Fruit fly (Drosophila melanogaster) whole organism, prepupa: Measurements from ENCODE around the gene Jwa.

Source experiments
- CG10631 ChIP-seq: fragments of 200-800 bp; sonication (Bioruptor generic); optimal IDR thresholded peaks from 2 replicates; lab custom pipeline; 2016; ENCODE audit warnings: missing biosample characterization, missing genetic modification characterization
- CG10669 ChIP-seq: fragments of 200-800 bp; sonication (Bioruptor generic); optimal IDR thresholded peaks from 3 replicates; lab custom pipeline; 2018; ENCODE audit warnings: missing biosample characterization, mild to moderate bottlenecking, missing genetic modification characterization, moderate library complexity
- CG11294 ChIP-seq: fragments of 200-800 bp; sonication (Bioruptor generic); IDR thresholded peaks from 2 replicates; pipeline ENCODE4 v1.3.6; 2022; ENCODE audit warnings: missing biosample characterization, missing genetic modification characterization
- CG11762 ChIP-seq: fragments of 200-800 bp; sonication (Bioruptor generic); optimal IDR thresholded peaks from 3 replicates; lab custom pipeline; 2016; ENCODE audit warnings: missing biosample characterization, missing genetic modification characterization; ENCODE audit not compliant: insufficient read depth
- CG11902 ChIP-seq: fragments of 200-800 bp; sonication (Bioruptor generic); optimal IDR thresholded peaks from 3 replicates; lab custom pipeline; 2016; ENCODE audit warnings: missing biosample characterization, missing genetic modification characterization
- CG1621 ChIP-seq: fragments of 200-800 bp; sonication (Bioruptor generic); optimal IDR thresholded peaks from 3 replicates; lab custom pipeline; 2018; ENCODE audit warnings: missing biosample characterization, mild to moderate bottlenecking, missing genetic modification characterization
- CG16779 ChIP-seq: fragments of 200-800 bp; sonication (Bioruptor generic); optimal IDR thresholded peaks from 3 replicates; lab custom pipeline; 2017; ENCODE audit warnings: missing biosample characterization, mild to moderate bottlenecking, missing genetic modification characterization
- CG3032 ChIP-seq: fragments of 200-800 bp; optimal IDR thresholded peaks from 2 replicates; lab custom pipeline; 2019; ENCODE audit warnings: missing biosample characterization, mild to moderate bottlenecking, missing genetic modification characterization, moderate library complexity
- CG31627 ChIP-seq: fragments of 200-800 bp; sonication (Bioruptor generic); optimal IDR thresholded peaks from 3 replicates; lab custom pipeline; 2016; ENCODE audit warnings: missing biosample characterization, missing genetic modification characterization
- CG32006 ChIP-seq: fragments of 200-800 bp; sonication (Bioruptor generic); optimal IDR thresholded peaks from 3 replicates; lab custom pipeline; 2017; ENCODE audit warnings: missing biosample characterization, mild to moderate bottlenecking, missing genetic modification characterization
- CG34406 ChIP-seq: fragments of 200-800 bp; sonication (Bioruptor generic); optimal IDR thresholded peaks from 3 replicates; lab custom pipeline; 2016; ENCODE audit warnings: missing biosample characterization, missing genetic modification characterization
- CG3919 ChIP-seq: fragments of 200-800 bp; sonication (Bioruptor generic); optimal IDR thresholded peaks from 3 replicates; lab custom pipeline; 2016; ENCODE audit warnings: missing biosample characterization, missing genetic modification characterization
- CG4318 ChIP-seq: fragments of 200-800 bp; sonication (Bioruptor generic); optimal IDR thresholded peaks from 3 replicates; lab custom pipeline; 2017; ENCODE audit warnings: missing biosample characterization, mild to moderate bottlenecking, missing genetic modification characterization
- CG6163 ChIP-seq: fragments of 200-800 bp; sonication (Bioruptor generic); IDR thresholded peaks from 3 replicates; pipeline ENCODE4 v1.3.6; 2022; ENCODE audit warnings: missing biosample characterization, missing genetic modification characterization
- CG6276 ChIP-seq: fragments of 200-800 bp; sonication (Bioruptor generic); optimal IDR thresholded peaks from 2 replicates; lab custom pipeline; 2017; ENCODE audit warnings: missing biosample characterization, mild to moderate bottlenecking, missing genetic modification characterization
- CG6792 ChIP-seq: fragments of 200-800 bp; sonication (Bioruptor generic); optimal IDR thresholded peaks from 3 replicates; lab custom pipeline; 2016; ENCODE audit warnings: missing biosample characterization, missing genetic modification characterization
- CG6808 ChIP-seq: fragments of 200-800 bp; sonication (Bioruptor generic); optimal IDR thresholded peaks from 3 replicates; lab custom pipeline; 2017; ENCODE audit warnings: missing biosample characterization, missing genetic modification characterization, mild to moderate bottlenecking, moderate library complexity, missing genetic modification reagents
- CG6854 ChIP-seq: fragments of 200-800 bp; sonication (Bioruptor generic); optimal IDR thresholded peaks from 2 replicates; lab custom pipeline; 2017; ENCODE audit warnings: missing biosample characterization, mild to moderate bottlenecking, missing genetic modification characterization
- CG8119 ChIP-seq: fragments of 200-800 bp; sonication (Bioruptor generic); IDR thresholded peaks from 3 replicates; pipeline ENCODE4 v1.3.6; 2022; ENCODE audit warnings: missing biosample characterization, missing genetic modification characterization
- CG8632 ChIP-seq: fragments of 200-800 bp; sonication (Bioruptor generic); optimal IDR thresholded peaks from 3 replicates; lab custom pipeline; 2016; ENCODE audit warnings: missing biosample characterization, missing genetic modification characterization
- Eip75B ChIP-seq: fragments of 200-800 bp; sonication (Bioruptor generic); optimal IDR thresholded peaks from 3 replicates; lab custom pipeline; 2016; ENCODE audit warnings: missing biosample characterization, missing genetic modification characterization
- Eip78C ChIP-seq: fragments of 200-800 bp; sonication (Bioruptor generic); peaks from one replicate; lab custom pipeline; 2016; ENCODE audit warnings: missing biosample characterization, missing genetic modification characterization
- Eip93F ChIP-seq: fragments of 200-800 bp; sonication (Bioruptor generic); optimal IDR thresholded peaks from 2 replicates; lab custom pipeline; 2016; ENCODE audit warnings: missing biosample characterization, mild to moderate bottlenecking, missing genetic modification characterization
- Ets21C ChIP-seq: fragments of 200-800 bp; sonication (Bioruptor generic); optimal IDR thresholded peaks from 3 replicates; lab custom pipeline; 2016; ENCODE audit warnings: missing biosample characterization, missing genetic modification characterization
- Ets96B ChIP-seq: fragments of 200-800 bp; optimal IDR thresholded peaks from 2 replicates; lab custom pipeline; 2019; ENCODE audit warnings: missing biosample characterization, mild to moderate bottlenecking, missing genetic modification characterization, moderate library complexity
- Gug ChIP-seq: fragments of 200-800 bp; sonication (Bioruptor generic); IDR thresholded peaks from 2 replicates; pipeline ENCODE4 v1.3.6; 2022; ENCODE audit warnings: missing biosample characterization, missing genetic modification characterization
- Hr38 ChIP-seq: sonication (Bioruptor generic); optimal IDR thresholded peaks from 2 replicates; lab custom pipeline; 2016; ENCODE audit warnings: missing biosample characterization, missing genetic modification characterization
- Hr4 ChIP-seq: fragments of 200-800 bp; sonication (Bioruptor generic); optimal IDR thresholded peaks from 3 replicates; lab custom pipeline; 2016; ENCODE audit warnings: missing biosample characterization, missing genetic modification characterization
- Lpt ChIP-seq: fragments of 200-800 bp; sonication (Bioruptor generic); optimal IDR thresholded peaks from 3 replicates; lab custom pipeline; 2016; ENCODE audit warnings: missing biosample characterization, missing genetic modification characterization
- Met ChIP-seq: fragments of 200-800 bp; sonication (Bioruptor generic); optimal IDR thresholded peaks from 3 replicates; lab custom pipeline; 2016; ENCODE audit warnings: missing biosample characterization, missing genetic modification characterization
- OdsH ChIP-seq: fragments of 200-800 bp; sonication (Bioruptor generic); optimal IDR thresholded peaks from 3 replicates; lab custom pipeline; 2016; ENCODE audit warnings: missing biosample characterization, missing genetic modification characterization
- Sox14 ChIP-seq: fragments of 200-800 bp; sonication (Bioruptor generic); optimal IDR thresholded peaks from 3 replicates; lab custom pipeline; 2016; ENCODE audit warnings: missing biosample characterization, missing genetic modification characterization
- Sox15 ChIP-seq: fragments of 200-800 bp; sonication (Bioruptor generic); optimal IDR thresholded peaks from 3 replicates; lab custom pipeline; 2016; ENCODE audit warnings: missing biosample characterization, missing genetic modification characterization
- achi ChIP-seq: fragments of 200-800 bp; sonication (Bioruptor generic); optimal IDR thresholded peaks from 3 replicates; lab custom pipeline; 2016; ENCODE audit warnings: missing biosample characterization, missing genetic modification characterization
- cyc ChIP-seq: fragments of 200-800 bp; sonication (Bioruptor generic); optimal IDR thresholded peaks from 3 replicates; lab custom pipeline; 2016; ENCODE audit warnings: missing biosample characterization, missing genetic modification characterization
- dac ChIP-seq: fragments of 200-800 bp; sonication (Bioruptor generic); optimal IDR thresholded peaks from 2 replicates; lab custom pipeline; 2017; ENCODE audit warnings: missing biosample characterization, mild to moderate bottlenecking, missing genetic modification characterization
- dsx ChIP-seq: fragments of 200-800 bp; optimal IDR thresholded peaks from 3 replicates; lab custom pipeline; 2019; ENCODE audit warnings: missing biosample characterization, mild to moderate bottlenecking, missing genetic modification characterization, moderate library complexity; ENCODE audit not compliant: poor library complexity, severe bottlenecking
- eg ChIP-seq: fragments of 200-800 bp; sonication (Bioruptor generic); IDR thresholded peaks from 3 replicates; pipeline ENCODE4 v1.3.6; 2022; ENCODE audit warnings: missing biosample characterization, missing genetic modification characterization
- esn ChIP-seq: fragments of 200-800 bp; sonication (Bioruptor generic); optimal IDR thresholded peaks from 2 replicates; lab custom pipeline; 2016; ENCODE audit warnings: missing biosample characterization, mild to moderate bottlenecking, missing genetic modification characterization, moderate library complexity
- fd59A ChIP-seq: fragments of 200-800 bp; sonication (Bioruptor generic); optimal IDR thresholded peaks from 2 replicates; lab custom pipeline; 2017; ENCODE audit warnings: missing biosample characterization, mild to moderate bottlenecking, missing genetic modification characterization, missing genetic modification reagents
- fd85E ChIP-seq: fragments of 200-800 bp; sonication (Bioruptor generic); optimal IDR thresholded peaks from 3 replicates; lab custom pipeline; 2016; ENCODE audit warnings: missing biosample characterization, missing genetic modification characterization
- fkh ChIP-seq: fragments of 200-800 bp; sonication (Bioruptor generic); optimal IDR thresholded peaks from 3 replicates; lab custom pipeline; 2017; ENCODE audit warnings: missing biosample characterization, mild to moderate bottlenecking, missing genetic modification characterization, moderate library complexity
- lz ChIP-seq: fragments of 200-800 bp; sonication (Bioruptor generic); optimal IDR thresholded peaks from 3 replicates; lab custom pipeline; 2016; ENCODE audit warnings: missing biosample characterization, missing genetic modification characterization
- net ChIP-seq: fragments of 200-800 bp; sonication (Bioruptor generic); optimal IDR thresholded peaks from 3 replicates; lab custom pipeline; 2016; ENCODE audit warnings: missing biosample characterization, missing genetic modification characterization
- pdm3 ChIP-seq: fragments of 200-800 bp; sonication (Bioruptor generic); optimal IDR thresholded peaks from 3 replicates; lab custom pipeline; 2016; ENCODE audit warnings: missing biosample characterization, missing genetic modification characterization
- salr ChIP-seq, 2 experiments: fragments of 200-800 bp; sonication (Bioruptor generic); optimal IDR thresholded peaks; 3 replicates each; lab custom pipeline; 2016 to 2018; ENCODE audit warnings: missing biosample characterization in 2 of 2, missing genetic modification characterization in 2 of 2, mild to moderate bottlenecking in 1 of 2
- spab ChIP-seq: fragments of 200-800 bp; sonication (Bioruptor generic); optimal IDR thresholded peaks from 2 replicates; lab custom pipeline; 2017; ENCODE audit warnings: missing biosample characterization, mild to moderate bottlenecking, missing genetic modification characterization, missing genetic modification reagents
- svp ChIP-seq: fragments of 200-800 bp; sonication (Bioruptor generic); peaks from one replicate; lab custom pipeline; 2016; ENCODE audit warnings: missing biosample characterization, missing genetic modification characterization
- vri ChIP-seq: fragments of 200-800 bp; sonication (Bioruptor generic); optimal IDR thresholded peaks from 3 replicates; lab custom pipeline; 2016; ENCODE audit warnings: missing biosample characterization, mild to moderate bottlenecking, missing genetic modification characterization

The Jwa gene

DNA sequence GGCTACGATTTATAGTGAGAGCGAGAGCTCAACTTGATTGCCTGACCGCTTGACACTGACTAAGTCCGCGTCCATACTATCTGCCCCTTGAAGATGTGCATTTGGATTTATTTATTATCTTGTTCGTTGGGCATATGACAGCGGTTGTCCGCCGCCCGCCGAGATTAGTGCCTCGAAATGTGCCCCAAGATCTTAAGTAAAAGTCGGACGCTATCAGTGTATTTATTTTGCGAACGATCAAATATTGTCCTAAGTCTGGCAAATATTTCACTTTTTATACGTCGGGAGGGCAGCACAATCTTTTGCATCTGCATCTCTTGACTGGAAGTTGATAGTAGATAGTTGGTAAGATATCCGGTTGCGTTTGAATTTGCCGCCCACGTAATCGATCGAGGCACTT, 8.2 kb upstream of the Jwa start, which contains the start of gene Irk3:
Gene Irk3 (minus strand): TSS at position 63 of the 400 bp plus-strand sequence.
- TF ChIP-seq CG6808: no peak

DNA sequence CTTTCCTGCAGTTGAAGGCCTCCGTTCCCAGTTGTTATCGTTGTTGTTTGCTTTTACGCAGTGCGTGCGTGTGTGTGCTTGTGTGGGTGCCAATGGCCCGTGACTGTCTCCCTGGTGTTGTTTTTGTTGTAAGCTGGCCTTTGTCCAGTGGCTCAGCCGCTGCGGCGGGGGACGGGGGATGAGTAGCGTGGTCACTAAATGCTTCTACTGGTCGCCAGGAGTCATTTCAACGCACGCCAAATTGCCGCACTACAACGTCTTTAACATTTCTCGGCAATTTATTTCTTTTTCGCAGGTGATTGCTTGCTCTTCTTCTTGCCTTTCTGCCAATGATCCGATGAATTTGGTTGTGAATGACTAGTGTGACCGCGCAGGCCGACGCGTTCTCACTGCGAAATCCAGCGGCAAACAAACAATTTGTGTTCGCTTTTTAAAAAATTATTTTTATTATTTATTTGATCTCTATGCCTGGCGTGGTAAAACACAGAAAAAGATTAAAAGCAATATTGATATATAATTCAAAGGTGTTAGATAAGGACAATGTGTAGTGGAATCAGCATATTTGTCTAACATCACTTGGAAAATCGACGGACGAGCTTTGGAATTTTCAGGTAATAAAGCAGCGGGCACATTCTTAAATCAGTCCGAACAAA, 2.9 kb upstream of the Jwa start, which contains the start of the genes Faf2 and Grip71:
Gene Faf2 (minus strand): TSS at position 450 of the 653 bp plus-strand sequence.
Gene Grip71 (plus strand): TSS at position 608 of the 653 bp plus-strand sequence.
- peak; percentile 80 for TF ChIP-seq achi (GFP tag; lab: Kevin White, UChicago)
- peak; percentile 78 for TF ChIP-seq CG8119 (GFP tag; lab: Robert Waterston, UW)
- peak; percentile 77 for TF ChIP-seq CG10669 (GFP tag; lab: Kevin White, UChicago)
- peak; percentile 90 for TF ChIP-seq OdsH (GFP tag; lab: Kevin White, UChicago)
- peak; percentile 87 for TF ChIP-seq CG4318
- TF ChIP-seq lz (GFP tag; lab: Kevin White, UChicago): peak; percentile 85
- TF ChIP-seq CG1621 (tag; lab: Kevin White, UChicago): peak; percentile 68
- TF ChIP-seq CG3919 (GFP tag; lab: Kevin White, UChicago): peak; percentile 82
- peak; percentile 89 for TF ChIP-seq pdm3 (GFP tag; lab: Kevin White, UChicago)
- peak; percentile 83 for TF ChIP-seq Met (GFP tag; lab: Kevin White, UChicago)
- peak; percentile 90 for TF ChIP-seq CG32006
- peak; percentile 24 for TF ChIP-seq CG6854 (GFP tag; lab: Kevin White, UChicago)
- TF ChIP-seq net (GFP tag; lab: Kevin White, UChicago): peak; percentile 71
- no peak for TF ChIP-seq fd85E (GFP tag; lab: Kevin White, UChicago)
- TF ChIP-seq CG11762 (GFP tag; lab: Kevin White, UChicago): peak; percentile 61
- TF ChIP-seq CG8632 (GFP tag; lab: Kevin White, UChicago): peak; percentile 69
- TF ChIP-seq CG6792: peak; percentile 62
- TF ChIP-seq vri (GFP tag; lab: Kevin White, UChicago): no peak
- TF ChIP-seq CG11294 (GFP tag; lab: Robert Waterston, UW): peak; percentile 90
- peak; percentile 95 for TF ChIP-seq eg (GFP tag; lab: Robert Waterston, UW)
- peak; percentile 61 to 70 for TF ChIP-seq salr (GFP tag; optimal IDR thresholded peaks at IDR 0.05; lab: Kevin White, UChicago)
- TF ChIP-seq Eip75B (GFP tag; lab: Kevin White, UChicago): peak; percentile 80
- peak; percentile 90 for TF ChIP-seq CG3032 (tag; lab: Kevin White, UChicago)
- peak; percentile 94 for TF ChIP-seq Gug (GFP tag; lab: Robert Waterston, UW)
- TF ChIP-seq Hr38 (GFP tag; lab: Kevin White, UChicago): peak; percentile 37
- peak; percentile 96 for TF ChIP-seq svp
- TF ChIP-seq CG6276: no peak
- peak; percentile 89 for TF ChIP-seq CG10631 (GFP tag; lab: Kevin White, UChicago)
- TF ChIP-seq fkh (GFP tag; lab: Kevin White, UChicago): peak; percentile 54
- peak; percentile 71 for TF ChIP-seq dsx (GFP tag; lab: Kevin White, UChicago)
- peak; percentile 91 for TF ChIP-seq CG6163 (GFP tag; lab: Robert Waterston, UW)
- peak; percentile 77 for TF ChIP-seq Ets96B (tag; lab: Kevin White, UChicago)
- TF ChIP-seq Ets21C: peak; percentile 88
- TF ChIP-seq Hr4 (GFP tag; lab: Kevin White, UChicago): peak; percentile 91
- TF ChIP-seq Sox15: peak; percentile 88
- TF ChIP-seq fd59A (GFP tag; lab: Kevin White, UChicago): peak; percentile 53
- peak; percentile 48 for TF ChIP-seq spab (GFP tag; lab: Kevin White, UChicago)
- TF ChIP-seq CG6808: peak; percentile 46
- TF ChIP-seq CG11902 (GFP tag; lab: Kevin White, UChicago): peak; percentile 85
- TF ChIP-seq esn (GFP tag; lab: Kevin White, UChicago): peak; percentile 79
- peak; percentile 83 for TF ChIP-seq Lpt (GFP tag; lab: Kevin White, UChicago)
- TF ChIP-seq CG16779 (tag; lab: Kevin White, UChicago): peak; percentile 14
- peak; percentile 85 for TF ChIP-seq dac (GFP tag; lab: Kevin White, UChicago)
- TF ChIP-seq CG31627 (GFP tag; lab: Kevin White, UChicago): peak; percentile 90
- TF ChIP-seq CG34406 (GFP tag; lab: Kevin White, UChicago): peak; percentile 70
- TF ChIP-seq Sox14 (GFP tag; lab: Kevin White, UChicago): peak; percentile 92
- TF ChIP-seq cyc (GFP tag; lab: Kevin White, UChicago): peak; percentile 87
- peak; percentile 93 for TF ChIP-seq Eip78C (GFP tag; lab: Kevin White, UChicago)
- TF ChIP-seq Eip93F: peak; percentile 82
